Worm (Caenorhabditis elegans) whole organism, L4 larva: ENCODE measurements around the gene F43H9.4.

Experiments used
- F26F4.8 ChIP-seq: fragments of 200-800 bp; sonication (Bioruptor generic); conservative IDR thresholded peaks from 2 replicates; pipeline ENCODE4 v1.3.6; 2022; ENCODE audit warnings: missing genetic modification characterization, missing compliant biosample characterization
- F37D6.2 ChIP-seq: sonication (generic microtip); optimal IDR thresholded peaks from 2 replicates; lab custom pipeline; 2016; ENCODE audit warnings: mild to moderate bottlenecking, missing genetic modification characterization, missing compliant biosample characterization
- R02D3.7 ChIP-seq: fragments of 150-350 bp; sonication (generic microtip); optimal IDR thresholded peaks from 3 replicates; lab custom pipeline; 2014; ENCODE audit warnings: missing biosample characterization, missing genetic modification characterization
- Y105C5A.15 ChIP-seq: fragments of 200-800 bp; sonication (Bioruptor generic); IDR thresholded peaks from 2 replicates; pipeline ENCODE4 v1.3.6; 2022; ENCODE audit warnings: missing genetic modification characterization, missing compliant biosample characterization
- Y48G9A.11 ChIP-seq: fragments of 200-800 bp; sonication (Bioruptor generic); IDR thresholded peaks from 2 replicates; pipeline ENCODE4 v1.3.6; 2022; ENCODE audit warnings: missing genetic modification reagents, missing genetic modification characterization, missing compliant biosample characterization
- Y5F2A.4 ChIP-seq: fragments of 200-800 bp; sonication (Bioruptor generic); optimal IDR thresholded peaks from 2 replicates; lab custom pipeline; 2018; ENCODE audit warnings: mild to moderate bottlenecking, missing genetic modification characterization, missing compliant biosample characterization
- ZK337.2 ChIP-seq: fragments of 200-800 bp; sonication (Bioruptor generic); IDR thresholded peaks from 2 replicates; pipeline ENCODE4 v1.3.6; 2022; ENCODE audit warnings: missing genetic modification reagents, missing genetic modification characterization, missing compliant biosample characterization
- ZK546.5 ChIP-seq, 2 experiments: sonication (generic microtip); optimal IDR thresholded peaks; 2 replicates each; lab custom pipeline; 2017; ENCODE audit warnings: missing biosample characterization in 2 of 2, missing genetic modification characterization in 2 of 2
- ama-1 ChIP-seq: fragments of 150-350 bp; optimal IDR thresholded peaks from 2 replicates; lab custom pipeline; 2014; ENCODE audit warnings: inconsistent platforms, mixed read lengths
- attf-4 ChIP-seq: sonication (generic microtip); optimal IDR thresholded peaks from 3 replicates; lab custom pipeline; 2017; ENCODE audit warnings: missing biosample characterization, missing genetic modification characterization
- ceh-20 ChIP-seq: fragments of 200-800 bp; sonication (Bioruptor generic); IDR thresholded peaks from 2 replicates; pipeline ENCODE4 v1.3.6; 2022; ENCODE audit warnings: missing genetic modification reagents, missing genetic modification characterization, missing compliant biosample characterization
- ceh-28 ChIP-seq: fragments of 150-350 bp; optimal IDR thresholded peaks from 2 replicates; lab custom pipeline; 2014; ENCODE audit warnings: missing biosample characterization, missing genetic modification reagents, missing genetic modification characterization
- ceh-32 ChIP-seq: sonication (generic microtip); optimal IDR thresholded peaks from 2 replicates; lab custom pipeline; 2016; ENCODE audit warnings: mild to moderate bottlenecking, missing genetic modification characterization, missing compliant biosample characterization; ENCODE audit not compliant: poor library complexity
- ceh-44 ChIP-seq: fragments of 200-800 bp; sonication (Bioruptor generic); IDR thresholded peaks from 2 replicates; pipeline ENCODE4 v1.3.6; 2022; ENCODE audit warnings: missing genetic modification reagents, missing genetic modification characterization, missing compliant biosample characterization
- daf-16 ChIP-seq, 3 experiments: sonication (generic microtip); optimal IDR thresholded peaks; 2 replicates each; lab custom pipeline; 2016 to 2017; ENCODE audit warnings: missing genetic modification characterization in 3 of 3, missing genetic modification reagents in 3 of 3, mild to moderate bottlenecking in 2 of 3, missing compliant biosample characterization in 2 of 3, missing biosample characterization in 1 of 3, moderate library complexity in 1 of 3
- daf-8 ChIP-seq: fragments of 200-800 bp; sonication (Bioruptor generic); IDR thresholded peaks from 2 replicates; pipeline ENCODE4 v1.3.6; 2022; ENCODE audit warnings: missing genetic modification characterization, missing compliant biosample characterization
- dmd-6 ChIP-seq: fragments of 200-800 bp; sonication (Bioruptor generic); IDR thresholded peaks from 2 replicates; pipeline ENCODE4 v1.3.6; 2022; ENCODE audit warnings: missing genetic modification reagents, missing genetic modification characterization, missing compliant biosample characterization
- fkh-10 ChIP-seq: fragments of 150-350 bp; optimal IDR thresholded peaks from 2 replicates; lab custom pipeline; 2014; ENCODE audit warnings: missing biosample characterization, missing genetic modification reagents, missing genetic modification characterization
- gei-8 ChIP-seq: fragments of 200-800 bp; sonication (Bioruptor generic); optimal IDR thresholded peaks from 2 replicates; lab custom pipeline; 2018; ENCODE audit warnings: mild to moderate bottlenecking, missing genetic modification characterization, missing compliant biosample characterization
- hlh-11 ChIP-seq: fragments of 200-800 bp; sonication (Bioruptor generic); optimal IDR thresholded peaks from 2 replicates; lab custom pipeline; 2018; ENCODE audit warnings: mild to moderate bottlenecking, missing genetic modification characterization, missing compliant biosample characterization
- hlh-30 ChIP-seq: sonication (generic microtip); optimal IDR thresholded peaks from 2 replicates; lab custom pipeline; 2017; ENCODE audit warnings: antibody characterized with exemption, mild to moderate bottlenecking, missing genetic modification characterization, missing compliant biosample characterization; ENCODE audit not compliant: insufficient read depth
- hmg-1.1 ChIP-seq: fragments of 200-800 bp; sonication (Bioruptor generic); IDR thresholded peaks from 2 replicates; pipeline ENCODE4 v1.3.6; 2022; ENCODE audit warnings: missing genetic modification reagents, missing genetic modification characterization, missing compliant biosample characterization
- jun-1 ChIP-seq: fragments of 150-350 bp; optimal IDR thresholded peaks from 2 replicates; lab custom pipeline; 2014; ENCODE audit warnings: missing biosample characterization, missing genetic modification reagents, missing genetic modification characterization
- lim-7 ChIP-seq: fragments of 200-800 bp; sonication (Bioruptor generic); IDR thresholded peaks from 2 replicates; pipeline ENCODE4 v1.3.6; 2022; ENCODE audit warnings: missing genetic modification characterization, missing compliant biosample characterization
- lin-29 ChIP-seq: fragments of 200-800 bp; sonication (Bioruptor generic); IDR thresholded peaks from 2 replicates; pipeline ENCODE4 v1.3.6; 2022; ENCODE audit warnings: missing genetic modification reagents, missing genetic modification characterization, missing compliant biosample characterization
- lin-38 ChIP-seq: fragments of 200-800 bp; sonication (Bioruptor generic); IDR thresholded peaks from 2 replicates; pipeline ENCODE4 v1.3.6; 2022; ENCODE audit warnings: missing genetic modification reagents, missing genetic modification characterization, missing compliant biosample characterization
- lin-39 ChIP-seq: fragments of 150-350 bp; optimal IDR thresholded peaks from 2 replicates; lab custom pipeline; 2014; ENCODE audit warnings: missing biosample characterization, missing genetic modification reagents, missing genetic modification characterization
- mdt-29 ChIP-seq: fragments of 200-800 bp; sonication (Bioruptor generic); IDR thresholded peaks from 2 replicates; pipeline ENCODE4 v1.3.6; 2022; ENCODE audit warnings: missing genetic modification reagents, missing genetic modification characterization, missing compliant biosample characterization
- mep-1 ChIP-seq: fragments of 150-350 bp; sonication (generic microtip); optimal IDR thresholded peaks from 3 replicates; lab custom pipeline; 2014; ENCODE audit warnings: missing biosample characterization, missing genetic modification characterization
- nhr-11 ChIP-seq: fragments of 150-350 bp; optimal IDR thresholded peaks from 2 replicates; lab custom pipeline; 2014; ENCODE audit warnings: missing biosample characterization, missing genetic modification characterization
- nhr-25 ChIP-seq: sonication (generic microtip); optimal IDR thresholded peaks from 2 replicates; lab custom pipeline; 2017; ENCODE audit warnings: missing genetic modification characterization, mild to moderate bottlenecking, missing compliant biosample characterization, antibody characterized with exemption, moderate library complexity, borderline replicate concordance; ENCODE audit not compliant: insufficient read depth
- nhr-41 ChIP-seq: fragments of 200-800 bp; sonication (Bioruptor generic); IDR thresholded peaks from 2 replicates; pipeline ENCODE4 v1.3.6; 2022; ENCODE audit warnings: missing genetic modification reagents, missing genetic modification characterization, missing compliant biosample characterization
- nhr-77 ChIP-seq: fragments of 150-350 bp; optimal IDR thresholded peaks from 2 replicates; lab custom pipeline; 2014; ENCODE audit warnings: missing biosample characterization, missing genetic modification characterization
- pqm-1 ChIP-seq: sonication (generic microtip); optimal IDR thresholded peaks from 2 replicates; lab custom pipeline; 2017; ENCODE audit warnings: missing biosample characterization, missing genetic modification characterization
- saeg-2 ChIP-seq: fragments of 200-800 bp; sonication (Bioruptor generic); IDR thresholded peaks from 2 replicates; pipeline ENCODE4 v1.3.6; 2022; ENCODE audit warnings: missing genetic modification reagents, missing genetic modification characterization, missing compliant biosample characterization
- skn-1 ChIP-seq: fragments of 150-350 bp; optimal IDR thresholded peaks from 2 replicates; lab custom pipeline; 2014; ENCODE audit warnings: missing biosample characterization, missing genetic modification characterization
- tag-97 ChIP-seq: fragments of 200-800 bp; sonication (Bioruptor generic); IDR thresholded peaks from 2 replicates; pipeline ENCODE4 v1.3.6; 2022; ENCODE audit warnings: missing genetic modification characterization, missing compliant biosample characterization
- tra-1 ChIP-seq: fragments of 200-800 bp; sonication (Bioruptor generic); IDR thresholded peaks from 2 replicates; pipeline ENCODE4 v1.3.6; 2022; ENCODE audit warnings: missing genetic modification reagents, missing genetic modification characterization, missing compliant biosample characterization
- unc-39 ChIP-seq: sonication (generic microtip); optimal IDR thresholded peaks from 2 replicates; lab custom pipeline; 2017; ENCODE audit warnings: missing biosample characterization, missing genetic modification characterization
- unc-62 ChIP-seq, 3 experiments: fragments of 150-350 bp in 1 of 3; sonication (generic microtip); optimal IDR thresholded peaks in 2 of 3; peaks in 1 of 3; 1 replicate in 1 of 3; 2 replicates in 2 of 3; lab custom pipeline; 2014 to 2017; ENCODE audit warnings: missing biosample characterization in 3 of 3, missing genetic modification characterization in 3 of 3, missing genetic modification reagents in 3 of 3, missing genotype in 1 of 3
- zfp-2 ChIP-seq: sonication (generic microtip); optimal IDR thresholded peaks from 2 replicates; lab custom pipeline; 2016; ENCODE audit warnings: mild to moderate bottlenecking, missing genetic modification characterization, missing compliant biosample characterization
- zfp-3 ChIP-seq: fragments of 200-800 bp; sonication (Bioruptor generic); conservative IDR thresholded peaks from 2 replicates; pipeline ENCODE4 v1.3.6; 2022; ENCODE audit warnings: missing genetic modification reagents, missing genetic modification characterization, missing compliant biosample characterization
- ztf-7 ChIP-seq: fragments of 150-350 bp; optimal IDR thresholded peaks from 2 replicates; lab custom pipeline; 2014; ENCODE audit warnings: missing biosample characterization, missing genetic modification characterization

The F43H9.4 gene

ce11 chrV:7985860-7986259 is 40.6 kb upstream of the F43H9.4 start, which contains the start of gene Y97E10AL.1:
Y97E10AL.1 (plus strand) TSS chrV:7986160.
- no peak for TF ChIP-seq unc-39
- TF ChIP-seq Y48G9A.11 (GFP tag; lab: Robert Waterston, UW) = no peak
- no peak for TF ChIP-seq skn-1 (tag; lab: Kevin White, UChicago)
- TF ChIP-seq ZK337.2 (GFP tag; lab: Robert Waterston, UW) = no peak
- TF ChIP-seq nhr-25 = no peak
- no peak for TF ChIP-seq unc-62 (GFP tag; optimal IDR thresholded peaks at IDR 0.05 in 1 of 2; lab: Kevin White, UChicago)
- TF ChIP-seq unc-62 (tag; optimal IDR thresholded peaks at IDR 0.05; lab: Kevin White, UChicago) = no peak
- TF ChIP-seq saeg-2 (GFP tag; lab: Robert Waterston, UW) = no peak
- TF ChIP-seq Y5F2A.4 = no peak
- no peak for TF ChIP-seq nhr-11 (tag; lab: Kevin White, UChicago)
- no peak for TF ChIP-seq Y105C5A.15
- TF ChIP-seq hlh-11 (tag; lab: Kevin White, UChicago) = no peak
- TF ChIP-seq hmg-1.1 (GFP tag; lab: Robert Waterston, UW) = no peak

ce11 chrV:7994570-7994969 is 31.9 kb upstream of the F43H9.4 start, which contains the start of gene ceh-76:
ceh-76 (minus strand) TSS chrV:7994670.
- no peak for TF ChIP-seq hmg-1.1 (GFP tag; lab: Robert Waterston, UW)
- TF ChIP-seq F37D6.2 = no peak
- no peak for TF ChIP-seq tag-97 (GFP tag; lab: Robert Waterston, UW)
- TF ChIP-seq ceh-44 (GFP tag; lab: Robert Waterston, UW) = no peak
- TF ChIP-seq zfp-2 = no peak
- TF ChIP-seq fkh-10 = no peak
- TF ChIP-seq skn-1 (tag; lab: Kevin White, UChicago) = no peak
- no peak for TF ChIP-seq pqm-1 (tag; lab: Kevin White, UChicago)
- TF ChIP-seq unc-62 (GFP tag; optimal IDR thresholded peaks at IDR 0.05 in 1 of 2; lab: Kevin White, UChicago) = no peak
- TF ChIP-seq unc-62 (tag; optimal IDR thresholded peaks at IDR 0.05; lab: Kevin White, UChicago) = no peak
- no peak for TF ChIP-seq F26F4.8
- TF ChIP-seq, all 104 proteins: peak for 0

DNA sequence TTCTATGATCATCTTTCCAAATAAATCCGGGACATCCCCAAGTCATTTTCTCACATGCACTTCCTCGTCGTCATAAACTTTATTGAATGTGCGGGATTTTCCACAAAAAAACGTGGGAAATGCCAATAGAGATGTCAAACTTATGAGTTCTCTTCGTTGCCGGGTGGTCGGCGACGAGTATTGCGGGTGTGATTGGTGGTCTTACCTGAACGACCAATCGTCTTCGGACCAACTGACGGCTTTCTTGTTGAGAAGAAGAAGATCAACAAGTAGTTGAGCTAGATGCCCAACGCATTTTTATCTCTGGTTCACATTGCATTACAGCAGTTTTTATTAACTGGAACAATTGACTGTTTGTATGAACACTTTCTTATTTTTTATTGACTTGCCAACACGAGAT is 31.3 kb upstream of the F43H9.4 start:
- no peak for TF ChIP-seq daf-8 (GFP tag; lab: Robert Waterston, UW)
- TF ChIP-seq zfp-3 = no peak
- no peak for TF ChIP-seq ceh-32 (tag; lab: Kevin White, UChicago)
- no peak for TF ChIP-seq nhr-77
- no peak for TF ChIP-seq ZK546.5 (tag; optimal IDR thresholded peaks at IDR 0.05; lab: Kevin White, UChicago)
- TF ChIP-seq ceh-20 (GFP tag; lab: Robert Waterston, UW) = no peak
- no peak for TF ChIP-seq ceh-28
- no peak for TF ChIP-seq mdt-29
- no peak for TF ChIP-seq hlh-30
- TF ChIP-seq tra-1 (GFP tag; lab: Robert Waterston, UW) = no peak
- no peak for TF ChIP-seq R02D3.7 (tag; lab: Kevin White, UChicago)
- no peak for TF ChIP-seq dmd-6 (GFP tag; lab: Robert Waterston, UW)
- no peak for TF ChIP-seq mep-1 (tag; lab: Kevin White, UChicago)
- TF ChIP-seq gei-8 = no peak
- no peak for TF ChIP-seq daf-16 (GFP tag; optimal IDR thresholded peaks at IDR 0.05; lab: Kevin White, UChicago)
- no peak for TF ChIP-seq daf-16 (tag; optimal IDR thresholded peaks at IDR 0.05; lab: Kevin White, UChicago)
- TF ChIP-seq lin-38 (GFP tag; lab: Robert Waterston, UW) = no peak

DNA sequence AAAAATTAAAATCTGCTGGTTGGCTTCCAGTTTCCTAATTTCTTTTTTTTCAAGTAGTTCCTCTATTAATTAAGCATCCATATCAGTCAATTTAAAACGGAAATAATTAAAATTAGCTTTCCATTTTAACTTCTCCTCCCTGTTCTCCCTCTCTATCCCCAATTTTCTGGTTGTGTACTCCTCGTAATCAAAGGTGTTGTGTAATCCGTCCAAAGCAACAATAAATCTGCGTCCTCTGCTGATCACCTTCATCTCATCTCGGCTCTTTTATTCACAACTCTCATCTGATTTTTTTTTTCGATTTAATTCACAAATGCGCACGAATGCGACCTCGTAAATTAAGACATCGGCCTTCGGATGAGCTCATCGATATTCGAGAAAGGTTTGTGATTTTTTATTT is 30.6 kb upstream of the F43H9.4 start, which contains the start of gene Y97E10AR.2:
Gene Y97E10AR.2 (plus strand): TSS at position 301 of the 400 bp plus-strand sequence.
- TF ChIP-seq unc-39 (no peak), nhr-77 (no peak), attf-4 (tag; lab: Kevin White, UChicago) (no peak), pqm-1 (tag; lab: Kevin White, UChicago) (no peak), ztf-7 (no peak), lin-38 (GFP tag; lab: Robert Waterston, UW) (no peak), nhr-41 (no peak), daf-16 (GFP tag; optimal IDR thresholded peaks at IDR 0.05; lab: Kevin White, UChicago) (no peak), daf-16 (tag; optimal IDR thresholded peaks at IDR 0.05; lab: Kevin White, UChicago) (no peak), saeg-2 (GFP tag; lab: Robert Waterston, UW) (no peak), lin-39 (tag; lab: Kevin White, UChicago) (no peak), Y5F2A.4 (no peak), lim-7 (GFP tag; lab: Robert Waterston, UW) (no peak), jun-1 (tag; lab: Kevin White, UChicago) (no peak), lin-29 (GFP tag; lab: Robert Waterston, UW) (no peak), ama-1 (lab: Kevin White, UChicago) (no peak)
